Comparison of ENCODE assay signal across 6 fruit fly cellular contexts in the genomic region with DNA sequence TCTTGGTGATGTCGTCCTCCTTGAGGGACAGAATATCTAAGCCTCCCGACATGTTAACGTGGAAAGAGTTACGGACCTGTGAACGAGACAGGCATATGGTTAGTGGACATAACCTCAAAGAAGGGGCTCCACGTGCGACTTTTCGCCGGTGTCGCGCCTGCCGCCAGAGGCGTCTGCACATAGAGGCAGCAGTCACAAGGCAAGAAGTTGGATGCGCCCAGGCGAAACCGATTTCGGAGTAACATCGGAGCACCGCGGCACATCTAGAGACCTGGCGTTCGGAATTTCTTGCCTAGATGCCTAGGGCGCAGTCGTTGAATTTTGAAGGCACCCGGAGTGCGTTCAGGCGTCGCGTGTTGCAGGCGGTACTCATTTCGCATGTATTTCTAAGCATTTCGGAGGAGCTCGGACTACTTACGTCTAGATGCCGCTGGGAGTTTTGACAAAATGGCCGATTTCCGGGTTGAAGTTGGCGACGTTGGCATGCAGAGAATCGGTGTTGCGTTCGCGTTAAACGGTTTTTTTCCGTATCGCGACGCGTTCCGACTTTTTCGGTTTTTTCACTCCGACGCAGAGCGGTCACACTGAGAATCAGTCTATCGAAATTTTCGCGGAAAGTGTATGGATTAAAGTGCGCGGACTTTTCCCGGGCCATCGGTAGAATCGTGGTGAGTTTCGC.
TF ChIP-seq lines count a peak whose summit lies in the region.

Gene sta (minus strand): TSS at position 574 of the 679 bp plus-strand sequence.
Gene inc (plus strand): TSS at position 640 of the 679 bp plus-strand sequence.

- TF ChIP-seq CTCF in S2 (optimal IDR thresholded peaks at IDR 0.05; lab: Kevin White, UChicago), result peak; percentile 23 to 47
- peak; percentile 18 for TF ChIP-seq CTCF in whole organism, embryonic (GFP tag; optimal IDR thresholded peaks at IDR 0.05; lab: Kevin White, UChicago)

TF ChIP-seq in whole organism, adult, 20 proteins besides CTCF, POLR2A, EP300 and RAD21 (continues in another document):
- TF ChIP-seq toe (GFP tag; optimal IDR thresholded peaks at IDR 0.05; lab: Kevin White, UChicago), result no peak
- peak; percentile 95 for TF ChIP-seq Mnt (GFP tag; optimal IDR thresholded peaks at IDR 0.05; lab: Kevin White, UChicago)
- TF ChIP-seq bab1 (GFP tag; optimal IDR thresholded peaks at IDR 0.05; lab: Kevin White, UChicago), result peak; percentile 92
- no peak for TF ChIP-seq cnc (optimal IDR thresholded peaks at IDR 0.05; lab: Kevin White, UChicago)
- TF ChIP-seq CG11617 (GFP tag; optimal IDR thresholded peaks at IDR 0.05; lab: Kevin White, UChicago), result peak; percentile 75
- TF ChIP-seq Crg-1 (GFP tag; optimal IDR thresholded peaks at IDR 0.05; lab: Kevin White, UChicago), result peak; percentile 71
- peak; percentile 72 for TF ChIP-seq CG33017 (tag; optimal IDR thresholded peaks at IDR 0.05; lab: Kevin White, UChicago)
- peak; percentile 77 for TF ChIP-seq Hr96 (GFP tag; optimal IDR thresholded peaks at IDR 0.05; lab: Kevin White, UChicago)
- peak; percentile 70 for TF ChIP-seq CG14711 (tag; optimal IDR thresholded peaks at IDR 0.05; lab: Kevin White, UChicago)
- peak; percentile 61 for TF ChIP-seq ovo (GFP tag; optimal IDR thresholded peaks at IDR 0.05; lab: Kevin White, UChicago)
- TF ChIP-seq Clk (GFP tag; optimal IDR thresholded peaks at IDR 0.05; lab: Kevin White, UChicago), result peak; percentile 5
- peak; percentile 76 for TF ChIP-seq pad (GFP tag; optimal IDR thresholded peaks at IDR 0.05; lab: Kevin White, UChicago)
- peak; percentile 75 for TF ChIP-seq CG1620 (GFP tag; optimal IDR thresholded peaks at IDR 0.05; lab: Kevin White, UChicago)
- TF ChIP-seq cic (GFP tag; optimal IDR thresholded peaks at IDR 0.05; lab: Kevin White, UChicago), result peak; percentile 24
- TF ChIP-seq CG5204 (GFP tag; optimal IDR thresholded peaks at IDR 0.05; lab: Kevin White, UChicago), result no peak
- no peak for TF ChIP-seq CG12768 (GFP tag; optimal IDR thresholded peaks at IDR 0.05; lab: Kevin White, UChicago)

TF ChIP-seq in whole organism, embryonic, 481 proteins besides CTCF, POLR2A, EP300 and RAD21 (continues in another document):
- TF ChIP-seq Fer1 (GFP tag; optimal IDR thresholded peaks at IDR 0.05; lab: Kevin White, UChicago) (peak; percentile 90), tx (GFP tag; optimal IDR thresholded peaks at IDR 0.05; lab: Kevin White, UChicago) (peak; percentile 26), knrl (GFP tag; IDR thresholded peaks at IDR 0.05; lab: Robert Waterston, UW; ENCODE audit: partially characterized antibody) (peak; percentile 65), kay (GFP tag; optimal IDR thresholded peaks at IDR 0.05; lab: Kevin White, UChicago) (peak; percentile 0), Lpt (GFP tag; optimal IDR thresholded peaks at IDR 0.05; lab: Kevin White, UChicago) (no peak), cwo (GFP tag; optimal IDR thresholded peaks at IDR 0.05; lab: Kevin White, UChicago) (peak; percentile 42), row (GFP tag; IDR thresholded peaks at IDR 0.05; lab: Robert Waterston, UW) (peak; percentile 33; the same call in 1 of the 3 replicates), MTF-1 (GFP tag; optimal IDR thresholded peaks at IDR 0.05; lab: Kevin White, UChicago; ENCODE audit: borderline replicate concordance) (peak; percentile 86), kah (GFP tag; optimal IDR thresholded peaks at IDR 0.05; lab: Kevin White, UChicago) (peak; percentile 46), gro (GFP tag; optimal IDR thresholded peaks at IDR 0.05; lab: Kevin White, UChicago) (no peak), CG16779 (GFP tag; IDR thresholded peaks at IDR 0.05; lab: Robert Waterston, UW) (peak; percentile 32; the same call in 1 of the 2 replicates), crc (GFP tag; optimal IDR thresholded peaks at IDR 0.05; lab: Kevin White, UChicago) (no peak), ftz-f1 (GFP tag; optimal IDR thresholded peaks at IDR 0.05; lab: Kevin White, UChicago) (no peak), ems (GFP tag; optimal IDR thresholded peaks at IDR 0.05; lab: Kevin White, UChicago) (peak; percentile 45), CG4360 (GFP tag; IDR thresholded peaks at IDR 0.05; lab: Robert Waterston, UW) (0 out of 2 replicates have a peak, but pooled peaks have one; percentile 12)

TF ChIP-seq in whole organism, prepupa, 60 proteins besides CTCF, POLR2A, EP300 and RAD21 (continues in another document):
- TF ChIP-seq net (GFP tag; optimal IDR thresholded peaks at IDR 0.05; lab: Kevin White, UChicago), result peak; percentile 46
- TF ChIP-seq CG10631 (GFP tag; optimal IDR thresholded peaks at IDR 0.05; lab: Kevin White, UChicago), result no peak
- TF ChIP-seq Sox102F (GFP tag; optimal IDR thresholded peaks at IDR 0.05; lab: Kevin White, UChicago), result peak; percentile 44
- TF ChIP-seq achi (GFP tag; optimal IDR thresholded peaks at IDR 0.05; lab: Kevin White, UChicago), result peak; percentile 80
- TF ChIP-seq Sox14 (GFP tag; optimal IDR thresholded peaks at IDR 0.05; lab: Kevin White, UChicago), result peak; percentile 56
- TF ChIP-seq Hr4 (GFP tag; optimal IDR thresholded peaks at IDR 0.05; lab: Kevin White, UChicago), result no peak
- peak; percentile 42 for TF ChIP-seq CG6808 (GFP tag; optimal IDR thresholded peaks at IDR 0.05; lab: Kevin White, UChicago)
- peak; percentile 68 for TF ChIP-seq Met (GFP tag; optimal IDR thresholded peaks at IDR 0.05; lab: Kevin White, UChicago)
- TF ChIP-seq CG3032 (tag; optimal IDR thresholded peaks at IDR 0.05; lab: Kevin White, UChicago), result peak; percentile 50
- TF ChIP-seq Eip78C (GFP tag; lab: Kevin White, UChicago), result peak; percentile 90
- peak; percentile 58 for TF ChIP-seq cyc (GFP tag; optimal IDR thresholded peaks at IDR 0.05; lab: Kevin White, UChicago)
- peak; percentile 31 for TF ChIP-seq Hr39 (GFP tag; optimal IDR thresholded peaks at IDR 0.05; lab: Kevin White, UChicago)
- TF ChIP-seq CG8632 (GFP tag; optimal IDR thresholded peaks at IDR 0.05; lab: Kevin White, UChicago), result peak; percentile 28
- TF ChIP-seq CG6276 (GFP tag; optimal IDR thresholded peaks at IDR 0.05; lab: Kevin White, UChicago), result no peak
- peak; percentile 41 for TF ChIP-seq CG10669 (GFP tag; optimal IDR thresholded peaks at IDR 0.05; lab: Kevin White, UChicago)
- TF ChIP-seq CG11294 (GFP tag; IDR thresholded peaks at IDR 0.05; lab: Robert Waterston, UW), result no peak
- peak; percentile 54 for TF ChIP-seq CG6792 (GFP tag; optimal IDR thresholded peaks at IDR 0.05; lab: Kevin White, UChicago)

TF ChIP-seq in whole organism, pupa, 21 proteins besides CTCF, POLR2A, EP300 and RAD21 (continues in another document):
- TF ChIP-seq rn (GFP tag; IDR thresholded peaks at IDR 0.05; lab: Robert Waterston, UW) (no peak), Pif1A (GFP tag; optimal IDR thresholded peaks at IDR 0.05; lab: Kevin White, UChicago) (peak; percentile 30), EcR (GFP tag; optimal IDR thresholded peaks at IDR 0.05; lab: Kevin White, UChicago) (no peak), CG13204 (GFP tag; optimal IDR thresholded peaks at IDR 0.05; lab: Kevin White, UChicago) (peak; percentile 41), Snoo (tag; optimal IDR thresholded peaks at IDR 0.05; lab: Kevin White, UChicago) (peak; percentile 77), CG14655 (GFP tag; optimal IDR thresholded peaks at IDR 0.05; lab: Kevin White, UChicago) (no peak), CG8301 (tag; optimal IDR thresholded peaks at IDR 0.05; lab: Kevin White, UChicago) (peak; percentile 16), CG10348 (GFP tag; IDR thresholded peaks at IDR 0.05; lab: Robert Waterston, UW) (no peak), CG4496 (GFP tag; IDR thresholded peaks at IDR 0.05; lab: Robert Waterston, UW) (peak; percentile 69), CG34367 (tag; optimal IDR thresholded peaks at IDR 0.05; lab: Kevin White, UChicago) (peak; percentile 44), Ets98B (GFP tag; IDR thresholded peaks at IDR 0.05; lab: Robert Waterston, UW) (peak; percentile 40; the same call in 1 of the 2 replicates), CG17806 (tag; optimal IDR thresholded peaks at IDR 0.05; lab: Kevin White, UChicago) (no peak), D1 (tag; optimal IDR thresholded peaks at IDR 0.05; lab: Kevin White, UChicago) (no peak), CG8159 (tag; optimal IDR thresholded peaks at IDR 0.05; lab: Kevin White, UChicago) (peak; percentile 43), gl (tag; optimal IDR thresholded peaks at IDR 0.05; lab: Kevin White, UChicago) (peak; percentile 41), CG12605 (GFP tag; IDR thresholded peaks at IDR 0.05; lab: Robert Waterston, UW) (peak; percentile 46), Pif1B (GFP tag; optimal IDR thresholded peaks at IDR 0.05; lab: Kevin White, UChicago) (no peak), CG15710 (tag; optimal IDR thresholded peaks at IDR 0.05; lab: Kevin White, UChicago) (peak; percentile 38), CG9948 (tag; optimal IDR thresholded peaks at IDR 0.05; lab: Kevin White, UChicago) (peak; percentile 21)

TF ChIP-seq in whole organism, wandering third instar larva, 38 proteins besides CTCF, POLR2A, EP300 and RAD21 (continues in another document):
- peak; percentile 72 for TF ChIP-seq HLH106 (tag; optimal IDR thresholded peaks at IDR 0.05; lab: Kevin White, UChicago)
- TF ChIP-seq sage (GFP tag; optimal IDR thresholded peaks at IDR 0.05; lab: Kevin White, UChicago), result no peak
- no peak for TF ChIP-seq CrebA (GFP tag; optimal IDR thresholded peaks at IDR 0.05; lab: Kevin White, UChicago; ENCODE audit: borderline replicate concordance)
- TF ChIP-seq Abd-B (GFP tag; optimal IDR thresholded peaks at IDR 0.05; lab: Kevin White, UChicago), result no peak
- peak; percentile 15 for TF ChIP-seq sv (GFP tag; optimal IDR thresholded peaks at IDR 0.05; lab: Kevin White, UChicago)
- TF ChIP-seq psq (GFP tag; optimal IDR thresholded peaks at IDR 0.05; lab: Kevin White, UChicago), result peak; percentile 27
- TF ChIP-seq dmrt93B (GFP tag; optimal IDR thresholded peaks at IDR 0.05; lab: Kevin White, UChicago), result peak; percentile 61
- peak; percentile 9 for TF ChIP-seq woc (GFP tag; optimal IDR thresholded peaks at IDR 0.05; lab: Kevin White, UChicago)
- TF ChIP-seq Hr78 (GFP tag; optimal IDR thresholded peaks at IDR 0.05; lab: Kevin White, UChicago), result no peak
- no peak for TF ChIP-seq Dfd (GFP tag; optimal IDR thresholded peaks at IDR 0.05; lab: Kevin White, UChicago)
- peak in 1 of 2 experiments; percentile 68 for TF ChIP-seq foxo (GFP tag; optimal IDR thresholded peaks at IDR 0.05; lab: Kevin White, UChicago)
- no peak for TF ChIP-seq N (GFP tag; optimal IDR thresholded peaks at IDR 0.05; lab: Kevin White, UChicago)
- peak; percentile 66 for TF ChIP-seq CG9705 (GFP tag; optimal IDR thresholded peaks at IDR 0.05; lab: Kevin White, UChicago)
- TF ChIP-seq OdsH (GFP tag; optimal IDR thresholded peaks at IDR 0.05; lab: Kevin White, UChicago), result peak; percentile 29
- no peak for TF ChIP-seq Vsx2 (GFP tag; optimal IDR thresholded peaks at IDR 0.05; lab: Kevin White, UChicago; ENCODE audit: partially characterized antibody)
- no peak for TF ChIP-seq usp (GFP tag; optimal IDR thresholded peaks at IDR 0.05; lab: Kevin White, UChicago)
- no peak for TF ChIP-seq tai (GFP tag; optimal IDR thresholded peaks at IDR 0.05; lab: Kevin White, UChicago)
- peak; percentile 69 for TF ChIP-seq fru (GFP tag; optimal IDR thresholded peaks at IDR 0.05; lab: Kevin White, UChicago)
- TF ChIP-seq pan (optimal IDR thresholded peaks at IDR 0.05; lab: Kevin White, UChicago), result no peak
- peak; percentile 33 for TF ChIP-seq Hr83 (GFP tag; optimal IDR thresholded peaks at IDR 0.05; lab: Kevin White, UChicago; ENCODE audit: poor library complexity, severe bottlenecking)
- no peak for TF ChIP-seq Mio (GFP tag; optimal IDR thresholded peaks at IDR 0.05; lab: Kevin White, UChicago)
